Worm (Caenorhabditis elegans) whole organism, L4 larva: ENCODE results near the gene srx-20.

Experiments used
- D1046.2 ChIP-seq: fragments of 200-800 bp; sonication (Bioruptor generic); IDR thresholded peaks from 2 replicates; pipeline ENCODE4 v1.3.6; 2022; ENCODE audit warnings: missing genetic modification characterization, missing compliant biosample characterization
- F26F4.8 ChIP-seq: fragments of 200-800 bp; sonication (Bioruptor generic); conservative IDR thresholded peaks from 2 replicates; pipeline ENCODE4 v1.3.6; 2022; ENCODE audit warnings: missing genetic modification characterization, missing compliant biosample characterization
- Y48G9A.11 ChIP-seq: fragments of 200-800 bp; sonication (Bioruptor generic); IDR thresholded peaks from 2 replicates; pipeline ENCODE4 v1.3.6; 2022; ENCODE audit warnings: missing genetic modification reagents, missing genetic modification characterization, missing compliant biosample characterization
- Y5F2A.4 ChIP-seq: fragments of 200-800 bp; sonication (Bioruptor generic); optimal IDR thresholded peaks from 2 replicates; lab custom pipeline; 2018; ENCODE audit warnings: mild to moderate bottlenecking, missing genetic modification characterization, missing compliant biosample characterization
- ZK337.2 ChIP-seq: fragments of 200-800 bp; sonication (Bioruptor generic); IDR thresholded peaks from 2 replicates; pipeline ENCODE4 v1.3.6; 2022; ENCODE audit warnings: missing genetic modification reagents, missing genetic modification characterization, missing compliant biosample characterization
- attf-4 ChIP-seq: sonication (generic microtip); optimal IDR thresholded peaks from 3 replicates; lab custom pipeline; 2017; ENCODE audit warnings: missing biosample characterization, missing genetic modification characterization
- ceh-28 ChIP-seq: fragments of 150-350 bp; optimal IDR thresholded peaks from 2 replicates; lab custom pipeline; 2014; ENCODE audit warnings: missing biosample characterization, missing genetic modification reagents, missing genetic modification characterization
- ces-1 ChIP-seq: fragments of 150-350 bp; sonication (generic microtip); optimal IDR thresholded peaks from 4 replicates; lab custom pipeline; 2014; ENCODE audit warnings: missing biosample characterization, missing genetic modification reagents, missing genetic modification characterization
- cey-2 ChIP-seq: sonication (generic microtip); optimal IDR thresholded peaks from 3 replicates; lab custom pipeline; 2017; ENCODE audit warnings: missing genetic modification characterization, mild to moderate bottlenecking, missing compliant biosample characterization, antibody characterized with exemption, borderline replicate concordance; ENCODE audit not compliant: insufficient read depth
- daf-8 ChIP-seq: fragments of 200-800 bp; sonication (Bioruptor generic); IDR thresholded peaks from 2 replicates; pipeline ENCODE4 v1.3.6; 2022; ENCODE audit warnings: missing genetic modification characterization, missing compliant biosample characterization
- dmd-8 ChIP-seq: fragments of 200-800 bp; sonication (Bioruptor generic); IDR thresholded peaks from 2 replicates; pipeline ENCODE4 v1.3.6; 2022; ENCODE audit warnings: missing genetic modification characterization, missing compliant biosample characterization
- fkh-10 ChIP-seq: fragments of 150-350 bp; optimal IDR thresholded peaks from 2 replicates; lab custom pipeline; 2014; ENCODE audit warnings: missing biosample characterization, missing genetic modification reagents, missing genetic modification characterization
- hlh-11 ChIP-seq: fragments of 200-800 bp; sonication (Bioruptor generic); optimal IDR thresholded peaks from 2 replicates; lab custom pipeline; 2018; ENCODE audit warnings: mild to moderate bottlenecking, missing genetic modification characterization, missing compliant biosample characterization
- hlh-30 ChIP-seq: sonication (generic microtip); optimal IDR thresholded peaks from 2 replicates; lab custom pipeline; 2017; ENCODE audit warnings: antibody characterized with exemption, mild to moderate bottlenecking, missing genetic modification characterization, missing compliant biosample characterization; ENCODE audit not compliant: insufficient read depth
- hmg-1.1 ChIP-seq: fragments of 200-800 bp; sonication (Bioruptor generic); IDR thresholded peaks from 2 replicates; pipeline ENCODE4 v1.3.6; 2022; ENCODE audit warnings: missing genetic modification reagents, missing genetic modification characterization, missing compliant biosample characterization
- lin-29 ChIP-seq: fragments of 200-800 bp; sonication (Bioruptor generic); IDR thresholded peaks from 2 replicates; pipeline ENCODE4 v1.3.6; 2022; ENCODE audit warnings: missing genetic modification reagents, missing genetic modification characterization, missing compliant biosample characterization
- lin-38 ChIP-seq: fragments of 200-800 bp; sonication (Bioruptor generic); IDR thresholded peaks from 2 replicates; pipeline ENCODE4 v1.3.6; 2022; ENCODE audit warnings: missing genetic modification reagents, missing genetic modification characterization, missing compliant biosample characterization
- lin-39 ChIP-seq: fragments of 150-350 bp; optimal IDR thresholded peaks from 2 replicates; lab custom pipeline; 2014; ENCODE audit warnings: missing biosample characterization, missing genetic modification reagents, missing genetic modification characterization
- lir-3 ChIP-seq: sonication (generic microtip); optimal IDR thresholded peaks from 2 replicates; lab custom pipeline; 2016; ENCODE audit warnings: mild to moderate bottlenecking, missing genetic modification characterization, missing compliant biosample characterization
- lsy-2 ChIP-seq, 2 experiments: fragments of 150-350 bp in 1 of 2; sonication (generic microtip) in 1 of 2; optimal IDR thresholded peaks; 2 replicates each; lab custom pipeline; 2014 to 2017; ENCODE audit warnings: missing biosample characterization in 2 of 2, missing genetic modification characterization in 2 of 2
- madf-5 ChIP-seq, 2 experiments: fragments of 200-800 bp; sonication (Bioruptor generic); IDR thresholded peaks; 2 replicates each; pipeline ENCODE4 v1.3.6; 2022; ENCODE audit warnings: missing compliant biosample characterization in 2 of 2, missing genetic modification characterization in 2 of 2
- madf-9 ChIP-seq: fragments of 200-800 bp; sonication (Bioruptor generic); conservative IDR thresholded peaks from 2 replicates; pipeline ENCODE4 v1.3.6; 2022; ENCODE audit warnings: missing genetic modification reagents, missing genetic modification characterization, missing compliant biosample characterization
- nhr-10 ChIP-seq: fragments of 150-350 bp; optimal IDR thresholded peaks from 2 replicates; lab custom pipeline; 2014; ENCODE audit warnings: missing biosample characterization, missing genetic modification characterization
- nhr-111 ChIP-seq: fragments of 200-800 bp; sonication (Bioruptor generic); optimal IDR thresholded peaks from 2 replicates; lab custom pipeline; 2018; ENCODE audit warnings: mild to moderate bottlenecking, missing genetic modification characterization, missing compliant biosample characterization
- nhr-25 ChIP-seq: sonication (generic microtip); optimal IDR thresholded peaks from 2 replicates; lab custom pipeline; 2017; ENCODE audit warnings: missing genetic modification characterization, mild to moderate bottlenecking, missing compliant biosample characterization, antibody characterized with exemption, moderate library complexity, borderline replicate concordance; ENCODE audit not compliant: insufficient read depth
- nhr-76 ChIP-seq: fragments of 150-350 bp; optimal IDR thresholded peaks from 2 replicates; lab custom pipeline; 2014; ENCODE audit warnings: missing biosample characterization, missing genetic modification characterization
- pha-4 ChIP-seq, 2 experiments: fragments of 150-350 bp in 1 of 2; fragments of 200-800 bp in 1 of 2; sonication (Bioruptor generic) in 1 of 2; IDR thresholded peaks in 1 of 2; optimal IDR thresholded peaks in 1 of 2; 2 replicates each; pipeline versions ENCODE4 v1.3.6 to Lab custom; 2014 to 2022; ENCODE audit warnings: missing genetic modification characterization in 2 of 2, missing genetic modification reagents in 2 of 2, missing biosample characterization in 1 of 2, missing compliant biosample characterization in 1 of 2
- php-3 ChIP-seq: fragments of 200-800 bp; sonication (Bioruptor generic); IDR thresholded peaks from 2 replicates; pipeline ENCODE4 v1.3.6; 2022; ENCODE audit warnings: missing genetic modification reagents, missing genetic modification characterization, missing compliant biosample characterization
- rbr-2 ChIP-seq: sonication (generic microtip); optimal IDR thresholded peaks from 2 replicates; lab custom pipeline; 2016; ENCODE audit warnings: missing genotype, missing genetic modification characterization, missing compliant biosample characterization
- snpc-1.2 ChIP-seq: fragments of 200-800 bp; sonication (Bioruptor generic); IDR thresholded peaks from 2 replicates; pipeline ENCODE4 v1.3.6; 2022; ENCODE audit warnings: missing genetic modification reagents, missing genetic modification characterization, missing compliant biosample characterization
- tra-1 ChIP-seq: fragments of 200-800 bp; sonication (Bioruptor generic); IDR thresholded peaks from 2 replicates; pipeline ENCODE4 v1.3.6; 2022; ENCODE audit warnings: missing genetic modification reagents, missing genetic modification characterization, missing compliant biosample characterization
- unc-130 ChIP-seq: sonication (generic microtip); optimal IDR thresholded peaks from 2 replicates; lab custom pipeline; 2016; ENCODE audit warnings: missing genetic modification reagents, missing genetic modification characterization, missing compliant biosample characterization
- unc-39 ChIP-seq: sonication (generic microtip); optimal IDR thresholded peaks from 2 replicates; lab custom pipeline; 2017; ENCODE audit warnings: missing biosample characterization, missing genetic modification characterization
- unc-62 ChIP-seq, 3 experiments: fragments of 150-350 bp in 1 of 3; sonication (generic microtip); optimal IDR thresholded peaks in 2 of 3; peaks in 1 of 3; 1 replicate in 1 of 3; 2 replicates in 2 of 3; lab custom pipeline; 2014 to 2017; ENCODE audit warnings: missing biosample characterization in 3 of 3, missing genetic modification characterization in 3 of 3, missing genetic modification reagents in 3 of 3, missing genotype in 1 of 3
- zfp-2 ChIP-seq: sonication (generic microtip); optimal IDR thresholded peaks from 2 replicates; lab custom pipeline; 2016; ENCODE audit warnings: mild to moderate bottlenecking, missing genetic modification characterization, missing compliant biosample characterization
- zip-2 ChIP-seq: fragments of 150-350 bp; optimal IDR thresholded peaks from 2 replicates; lab custom pipeline; 2014; ENCODE audit warnings: missing biosample characterization, missing genetic modification characterization
- ztf-7 ChIP-seq: fragments of 150-350 bp; optimal IDR thresholded peaks from 2 replicates; lab custom pipeline; 2014; ENCODE audit warnings: missing biosample characterization, missing genetic modification characterization

srx-20 gene

ce11 chrIV:6842470-6843008, 25.4 kb upstream of the srx-20 start, which contains the start of gene lip-1:
TSS of gene lip-1 (plus strand) at chrIV:6842958.
- TF ChIP-seq zip-2 (tag; lab: Kevin White, UChicago) = no peak
- peak; percentile 21; the same call in 1 of the 2 replicates for TF ChIP-seq lin-38 (GFP tag; lab: Robert Waterston, UW)
- TF ChIP-seq D1046.2 (GFP tag; lab: Robert Waterston, UW) = no peak
- TF ChIP-seq F26F4.8 (GFP tag; lab: Robert Waterston, UW) = no peak
- peak; percentile 68; the same call in 1 of the 2 replicates for TF ChIP-seq snpc-1.2 (GFP tag; lab: Robert Waterston, UW)
- peak; percentile 25 for TF ChIP-seq unc-130

- TF ChIP-seq nhr-76 (tag; lab: Kevin White, UChicago) = no peak
- no peak for TF ChIP-seq php-3 (GFP tag; lab: Robert Waterston, UW)
- TF ChIP-seq madf-9 = no peak
- TF ChIP-seq rbr-2 (tag; lab: Kevin White, UChicago) = no peak
- TF ChIP-seq D1046.2 (GFP tag; lab: Robert Waterston, UW) = no peak
- peak in 1 of 2 experiments; percentile 68 for TF ChIP-seq unc-62 (GFP tag; optimal IDR thresholded peaks at IDR 0.05 in 1 of 2; lab: Kevin White, UChicago)
- TF ChIP-seq unc-62 (tag; optimal IDR thresholded peaks at IDR 0.05; lab: Kevin White, UChicago) = no peak
- TF ChIP-seq lin-39 (tag; lab: Kevin White, UChicago) = no peak
Observed at ce11 chrIV:6852727-6853126, 15.2 kb upstream of the srx-20 start.

- no peak for TF ChIP-seq lin-29 (GFP tag; lab: Robert Waterston, UW)
- TF ChIP-seq zfp-2 (tag; lab: Kevin White, UChicago) = no peak
- no peak for TF ChIP-seq lsy-2 (tag; optimal IDR thresholded peaks at IDR 0.05; lab: Kevin White, UChicago)
- TF ChIP-seq nhr-111 (GFP tag; lab: Kevin White, UChicago) = no peak
- no peak for TF ChIP-seq attf-4
- TF ChIP-seq tra-1 (GFP tag; lab: Robert Waterston, UW) = no peak
- TF ChIP-seq lin-39 (tag; lab: Kevin White, UChicago) = no peak
- no peak for TF ChIP-seq fkh-10 (GFP tag; lab: Kevin White, UChicago)
- TF ChIP-seq ceh-28 (tag; lab: Kevin White, UChicago) = no peak
- TF ChIP-seq hlh-11 (tag; lab: Kevin White, UChicago) = no peak
Observed at ce11 chrIV:6859270-6859669, 8.6 kb upstream of the srx-20 start, which contains the start of gene R13H7.2. TSS of gene R13H7.2 (minus strand) at chrIV:6859370.

DNA sequence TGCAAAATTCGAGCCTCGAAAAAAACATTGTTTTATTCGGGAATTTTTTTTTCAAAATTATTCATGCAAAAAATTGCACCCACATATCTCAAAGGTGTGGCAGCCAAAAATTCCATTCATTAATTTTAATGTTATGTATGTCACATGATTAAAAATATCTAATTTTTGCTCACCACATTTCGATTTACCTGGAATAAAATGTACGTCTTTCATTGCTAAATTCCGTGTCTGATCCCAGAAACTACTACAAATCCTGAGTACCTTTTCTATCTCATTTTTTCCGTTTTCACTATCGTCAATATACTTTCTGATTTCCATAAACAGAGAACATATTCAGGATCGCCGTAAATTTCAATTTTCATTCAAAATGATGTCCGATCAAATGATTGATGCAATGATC, 5.1 kb downstream of the srx-20 start, which contains the start of gene srx-19:
Gene srx-19, plus strand, starts transcription at position 301 of the 400 bp plus-strand sequence.
- TF ChIP-seq rbr-2 (tag; lab: Kevin White, UChicago) = no peak
- no peak for TF ChIP-seq daf-8 (GFP tag; lab: Robert Waterston, UW)
- TF ChIP-seq dmd-8 (GFP tag; lab: Robert Waterston, UW) = no peak
- TF ChIP-seq attf-4 = no peak
- no peak for TF ChIP-seq hmg-1.1 (GFP tag; lab: Robert Waterston, UW)
- TF ChIP-seq hlh-30 (tag; lab: Kevin White, UChicago) = no peak
- no peak for TF ChIP-seq nhr-25 (tag; lab: Kevin White, UChicago)
- TF ChIP-seq ztf-7 = no peak
- no peak for TF ChIP-seq lir-3
- TF ChIP-seq Y48G9A.11 (GFP tag; lab: Robert Waterston, UW) = no peak
- TF ChIP-seq madf-5 (GFP tag; IDR thresholded peaks at IDR 0.05; lab: Robert Waterston, UW) = no peak
- TF ChIP-seq ces-1 (GFP tag; lab: Kevin White, UChicago) = no peak
- no peak for TF ChIP-seq cey-2 (tag; lab: Kevin White, UChicago)
- no peak for TF ChIP-seq pha-4 (GFP tag; IDR thresholded peaks at IDR 0.05; lab: Robert Waterston, UW)
- TF ChIP-seq pha-4 (tag; optimal IDR thresholded peaks at IDR 0.05; lab: Kevin White, UChicago) = no peak
- no peak for TF ChIP-seq nhr-10 (tag; lab: Kevin White, UChicago)
- no peak for TF ChIP-seq ZK337.2
- TF ChIP-seq D1046.2 (GFP tag; lab: Robert Waterston, UW) = no peak
- TF ChIP-seq unc-39 = no peak
- TF ChIP-seq Y5F2A.4 (GFP tag; lab: Kevin White, UChicago) = no peak
